Fruit fly (Drosophila melanogaster): ENCODE measurements around the gene Mettl14.

The Mettl14 gene

dm6 chr2L:8307817-8308551, at the start of gene Mettl14, which contains the start of gene Ostgamma (continued):
- TF ChIP-seq Poxn (GFP tag; IDR thresholded peaks at IDR 0.05) (no peak), CG32772 (GFP tag; IDR thresholded peaks at IDR 0.05) (no peak), Pdp1 (GFP tag; optimal IDR thresholded peaks at IDR 0.05) (no peak), lola (GFP tag; optimal IDR thresholded peaks at IDR 0.05) (peak in 1 of 3 experiments; percentile 31), CG2202 (tag; optimal IDR thresholded peaks at IDR 0.05) (no peak), wor (GFP tag; IDR thresholded peaks at IDR 0.05) (no peak), CG18476 (GFP tag; optimal IDR thresholded peaks at IDR 0.05) (no peak), Elba2 (GFP tag; optimal IDR thresholded peaks at IDR 0.05) (no peak), ac (GFP tag; optimal IDR thresholded peaks at IDR 0.05) (no peak), ftz-f1 (GFP tag; optimal IDR thresholded peaks at IDR 0.05) (no peak), Med (GFP tag) (peak; percentile 25), crc (GFP tag; optimal IDR thresholded peaks at IDR 0.05) (no peak), rib (GFP tag; IDR thresholded peaks at IDR 0.05) (no peak), Xrp1 (GFP tag; IDR thresholded peaks at IDR 0.05) (no peak), CG4617 (GFP tag; optimal IDR thresholded peaks at IDR 0.05; ENCODE audit: borderline replicate concordance) (peak; percentile 76), usp (GFP tag; optimal IDR thresholded peaks at IDR 0.05) (no peak), CG14441 (GFP tag; IDR thresholded peaks at IDR 0.05) (no peak), CG7786 (GFP tag; optimal IDR thresholded peaks at IDR 0.05) (no peak), YL-1 (GFP tag; optimal IDR thresholded peaks at IDR 0.05) (peak; percentile 82), pho (GFP tag; optimal IDR thresholded peaks at IDR 0.05) (no peak), so (GFP tag; IDR thresholded peaks at IDR 0.05) (no peak), az2 (GFP tag; optimal IDR thresholded peaks at IDR 0.05) (peak; percentile 8), CG8359 (GFP tag; optimal IDR thresholded peaks at IDR 0.05; ENCODE audit: borderline replicate concordance) (no peak), CG2116 (GFP tag; optimal IDR thresholded peaks at IDR 0.05) (peak; percentile 91), CG42726 (GFP tag; IDR thresholded peaks at IDR 0.05; ENCODE audit: partially characterized antibody) (no peak), Dp (GFP tag; optimal IDR thresholded peaks at IDR 0.05) (peak; percentile 35), C15 (GFP tag; IDR thresholded peaks at IDR 0.05) (no peak), fu2 (GFP tag; optimal IDR thresholded peaks at IDR 0.05) (no peak), Xbp1 (GFP tag; optimal IDR thresholded peaks at IDR 0.05) (peak; percentile 94), CG10321 (GFP tag; IDR thresholded peaks at IDR 0.05) (no peak), nerfin-1 (tag; optimal IDR thresholded peaks at IDR 0.05) (peak; percentile 24), CG3407 (GFP tag; optimal IDR thresholded peaks at IDR 0.05) (no peak), cad (GFP tag; optimal IDR thresholded peaks at IDR 0.05) (no peak), sqz (GFP tag; optimal IDR thresholded peaks at IDR 0.05) (no peak), Hand (GFP tag; optimal IDR thresholded peaks at IDR 0.05) (no peak), CG4282 (GFP tag; optimal IDR thresholded peaks at IDR 0.05) (no peak), CG12219 (GFP tag; optimal IDR thresholded peaks at IDR 0.05) (no peak), chn (GFP tag; optimal IDR thresholded peaks at IDR 0.05) (no peak), grn (GFP tag; optimal IDR thresholded peaks at IDR 0.05) (no peak), CG7963 (GFP tag; IDR thresholded peaks at IDR 0.05; ENCODE audit: partially characterized antibody) (no peak), Nf-YC (tag; optimal IDR thresholded peaks at IDR 0.05) (peak; percentile 42), vvl (GFP tag; IDR thresholded peaks at IDR 0.05) (no peak), CG13894 (tag; optimal IDR thresholded peaks at IDR 0.05) (no peak), sim (GFP tag; IDR thresholded peaks at IDR 0.05) (no peak), Opbp (GFP tag; IDR thresholded peaks at IDR 0.05; ENCODE audit: partially characterized antibody) (peak; percentile 66; the same call in 2 of the 3 replicates), Rfx (GFP tag; IDR thresholded peaks at IDR 0.05) (no peak), CG2712 (tag; optimal IDR thresholded peaks at IDR 0.05) (peak; percentile 84), HLH4C (GFP tag; IDR thresholded peaks at IDR 0.05; ENCODE audit: partially characterized antibody) (peak; percentile 59; the same call in 2 of the 3 replicates), Ptx1 (GFP tag; IDR thresholded peaks at IDR 0.05) (no peak), btn (GFP tag; optimal IDR thresholded peaks at IDR 0.05) (no peak)
